Fruit fly (Drosophila melanogaster) whole organism, embryonic: ENCODE data around the gene CG16852.

Experiments
- Taf1 ChIP-seq: fragments of 200-800 bp; sonication (Bioruptor generic); IDR thresholded peaks from 2 replicates; pipeline ENCODE4 v1.3.6; 2022; ENCODE audit warnings: missing biosample characterization, missing genetic modification characterization
- gro ChIP-seq: fragments of 200-800 bp; sonication (Bioruptor generic); optimal IDR thresholded peaks from 2 replicates; lab custom pipeline; 2016; ENCODE audit warnings: missing biosample characterization, missing genetic modification characterization
- nerfin-2 ChIP-seq: fragments of 200-800 bp; sonication (Bioruptor generic); IDR thresholded peaks from 2 replicates; pipeline ENCODE4 v1.3.6; 2022; ENCODE audit warnings: missing biosample characterization, missing genetic modification characterization; ENCODE audit not compliant: partially characterized antibody
- nmo ChIP-seq: fragments of 200-800 bp; sonication (Bioruptor generic); optimal IDR thresholded peaks from 2 replicates; lab custom pipeline; 2018; ENCODE audit warnings: missing biosample characterization, mild to moderate bottlenecking, missing genetic modification characterization, moderate library complexity
- pho ChIP-seq: fragments of 200-800 bp; sonication (Bioruptor generic); optimal IDR thresholded peaks from 2 replicates; lab custom pipeline; 2016; ENCODE audit warnings: missing biosample characterization, missing genetic modification characterization
- wor ChIP-seq: fragments of 200-800 bp; sonication (Bioruptor generic); IDR thresholded peaks from 2 replicates; pipeline ENCODE4 v1.3.6; 2022; ENCODE audit warnings: missing biosample characterization, missing genetic modification characterization

dm6 chr2L:13554547-13555159 is 14.1 kb downstream of the CG16852 start:
- TF ChIP-seq pho (GFP tag; lab: Kevin White, UChicago) = no peak
- no peak for TF ChIP-seq wor (GFP tag; lab: Robert Waterston, UW)
- TF ChIP-seq Taf1 (GFP tag; lab: Robert Waterston, UW) = no peak
- no peak for TF ChIP-seq nmo (GFP tag; lab: Kevin White, UChicago)
- no peak for TF ChIP-seq gro (GFP tag; lab: Kevin White, UChicago)
- TF ChIP-seq nerfin-2 (GFP tag; lab: Robert Waterston, UW) = no peak
